Fruit fly (Drosophila melanogaster) whole organism, embryonic: ENCODE data around the gene CG13984.
A peak's percentile ranks its signal among the peaks of the same experiment; 100 is the strongest.

ENCODE experiments used
- Abd-B ChIP-seq: fragments of 200-800 bp; sonication (Bioruptor generic); optimal IDR thresholded peaks from 2 replicates; lab custom pipeline; 2018; ENCODE audit warnings: missing biosample characterization, mild to moderate bottlenecking, missing genetic modification characterization, moderate library complexity
- Antp ChIP-seq: fragments of 200-800 bp; sonication (Bioruptor generic); optimal IDR thresholded peaks from 3 replicates; lab custom pipeline; 2016; ENCODE audit warnings: missing biosample characterization, missing genetic modification characterization
- Awh ChIP-seq: fragments of 200-800 bp; sonication (Bioruptor generic); IDR thresholded peaks from 2 replicates; pipeline ENCODE4, ENCODE4 v1.3.6; 2022; ENCODE audit warnings: missing biosample characterization, missing genetic modification characterization
- B-H1 ChIP-seq: fragments of 200-800 bp; sonication (Bioruptor generic); IDR thresholded peaks from 3 replicates; pipeline ENCODE4 v1.3.6; 2022; ENCODE audit warnings: missing biosample characterization, missing genetic modification characterization
- CG10274 ChIP-seq: fragments of 200-800 bp; sonication (Bioruptor generic); optimal IDR thresholded peaks from 3 replicates; lab custom pipeline; 2017; ENCODE audit warnings: missing biosample characterization, mild to moderate bottlenecking, missing genetic modification characterization
- CG10431 ChIP-seq: fragments of 200-800 bp; sonication (Bioruptor generic); optimal IDR thresholded peaks from 3 replicates; lab custom pipeline; 2018; ENCODE audit warnings: missing biosample characterization, mild to moderate bottlenecking, missing genetic modification characterization
- CG10462 ChIP-seq: fragments of 200-800 bp; sonication (Bioruptor generic); optimal IDR thresholded peaks from 2 replicates; lab custom pipeline; 2016; ENCODE audit warnings: missing biosample characterization, missing genetic modification characterization
- CG10654 ChIP-seq: fragments of 200-800 bp; sonication (Bioruptor generic); optimal IDR thresholded peaks from 2 replicates; lab custom pipeline; 2016; ENCODE audit warnings: missing biosample characterization, missing genetic modification characterization
- CG12299 ChIP-seq: fragments of 200-800 bp; sonication (Bioruptor generic); optimal IDR thresholded peaks from 2 replicates; lab custom pipeline; 2018; ENCODE audit warnings: missing biosample characterization, mild to moderate bottlenecking, missing genetic modification characterization
- CG12744 ChIP-seq: fragments of 200-800 bp; sonication (Bioruptor generic); optimal IDR thresholded peaks from 2 replicates; lab custom pipeline; 2016; ENCODE audit warnings: missing biosample characterization, missing genetic modification characterization
- CG14441 ChIP-seq: fragments of 200-800 bp; sonication (Bioruptor generic); IDR thresholded peaks from 2 replicates; pipeline ENCODE4 v1.3.6; 2022; ENCODE audit warnings: missing biosample characterization, missing genetic modification characterization
- CG15269 ChIP-seq: fragments of 200-800 bp; sonication (Bioruptor generic); optimal IDR thresholded peaks from 2 replicates; lab custom pipeline; 2018; ENCODE audit warnings: missing biosample characterization, mild to moderate bottlenecking, missing genetic modification characterization, moderate library complexity
- CG15696 ChIP-seq: fragments of 200-800 bp; sonication (Bioruptor generic); optimal IDR thresholded peaks from 2 replicates; lab custom pipeline; 2019; ENCODE audit warnings: missing biosample characterization, mild to moderate bottlenecking, missing genetic modification characterization, moderate library complexity
- CG17802 ChIP-seq: fragments of 200-800 bp; sonication (Bioruptor generic); optimal IDR thresholded peaks from 2 replicates; lab custom pipeline; 2018; ENCODE audit warnings: missing biosample characterization, mild to moderate bottlenecking, missing genetic modification characterization, moderate library complexity
- CG18262 ChIP-seq: fragments of 200-800 bp; optimal IDR thresholded peaks from 3 replicates; lab custom pipeline; 2019; ENCODE audit warnings: missing biosample characterization, mild to moderate bottlenecking, missing genetic modification characterization, moderate library complexity
- CG30403 ChIP-seq: fragments of 200-800 bp; sonication (Bioruptor generic); optimal IDR thresholded peaks from 3 replicates; lab custom pipeline; 2016; ENCODE audit warnings: missing biosample characterization, missing genetic modification characterization
- CG42726 ChIP-seq: fragments of 200-800 bp; sonication (Bioruptor generic); IDR thresholded peaks from 2 replicates; pipeline ENCODE4 v1.3.6; 2022; ENCODE audit warnings: missing biosample characterization, missing genetic modification characterization; ENCODE audit not compliant: partially characterized antibody
- CG5245 ChIP-seq: fragments of 200-800 bp; sonication (Bioruptor generic); optimal IDR thresholded peaks from 3 replicates; lab custom pipeline; 2016; ENCODE audit warnings: missing biosample characterization, missing genetic modification characterization
- CG6175 ChIP-seq: fragments of 200-800 bp; sonication (Bioruptor generic); IDR thresholded peaks from 3 replicates; pipeline ENCODE4 v1.3.6; 2022; ENCODE audit warnings: missing biosample characterization, missing genetic modification characterization
- CG8089 ChIP-seq: fragments of 200-800 bp; sonication (Bioruptor generic); optimal IDR thresholded peaks from 3 replicates; lab custom pipeline; 2016; ENCODE audit warnings: missing biosample characterization, missing genetic modification characterization
- CG8478 ChIP-seq: fragments of >200 bp; optimal IDR thresholded peaks from 2 replicates; lab custom pipeline; 2018
- CG8765 ChIP-seq: fragments of 200-800 bp; sonication (Bioruptor generic); IDR thresholded peaks from 2 replicates; pipeline ENCODE4 v1.3.6; 2022; ENCODE audit warnings: missing biosample characterization, missing genetic modification characterization
- CG9876 ChIP-seq: fragments of 200-800 bp; sonication (Bioruptor generic); optimal IDR thresholded peaks from 2 replicates; lab custom pipeline; 2016; ENCODE audit warnings: missing biosample characterization, missing genetic modification characterization
- Dek ChIP-seq: fragments of 200-800 bp; sonication (Bioruptor generic); optimal IDR thresholded peaks from 3 replicates; lab custom pipeline; 2019; ENCODE audit warnings: missing biosample characterization, mild to moderate bottlenecking, missing genetic modification characterization, moderate library complexity
- Elba2 ChIP-seq: fragments of 200-800 bp; sonication (Bioruptor generic); optimal IDR thresholded peaks from 3 replicates; lab custom pipeline; 2016; ENCODE audit warnings: missing biosample characterization, missing genetic modification characterization
- Ets97D ChIP-seq: fragments of 200-800 bp; sonication (Bioruptor generic); optimal IDR thresholded peaks from 3 replicates; lab custom pipeline; 2016; ENCODE audit warnings: missing biosample characterization, missing genetic modification characterization
- Hey ChIP-seq: fragments of 200-800 bp; sonication (Bioruptor generic); optimal IDR thresholded peaks from 3 replicates; lab custom pipeline; 2018; ENCODE audit warnings: missing biosample characterization, mild to moderate bottlenecking, missing genetic modification characterization
- Hmx ChIP-seq: fragments of 200-800 bp; sonication (Bioruptor generic); optimal IDR thresholded peaks from 2 replicates; lab custom pipeline; 2016; ENCODE audit warnings: missing biosample characterization, missing genetic modification characterization
- NFAT ChIP-seq: fragments of 200-800 bp; sonication (Bioruptor generic); IDR thresholded peaks from 2 replicates; pipeline ENCODE4 v1.3.6; 2022; ENCODE audit warnings: missing biosample characterization, missing genetic modification characterization
- Oli ChIP-seq: fragments of 200-800 bp; sonication (Bioruptor generic); optimal IDR thresholded peaks from 2 replicates; lab custom pipeline; 2018; ENCODE audit warnings: missing biosample characterization, mild to moderate bottlenecking, missing genetic modification characterization, moderate library complexity
- Sin3A ChIP-seq: fragments of >200 bp; optimal IDR thresholded peaks from 2 replicates; lab custom pipeline; 2018
- Sox100B ChIP-seq: fragments of 200-800 bp; sonication (Bioruptor generic); optimal IDR thresholded peaks from 3 replicates; lab custom pipeline; 2018; ENCODE audit warnings: missing biosample characterization, mild to moderate bottlenecking, missing genetic modification characterization
- ab ChIP-seq: fragments of 200-800 bp; sonication (Bioruptor generic); optimal IDR thresholded peaks from 2 replicates; lab custom pipeline; 2016; ENCODE audit warnings: missing biosample characterization, missing genetic modification characterization
- cas ChIP-seq: fragments of 200-800 bp; sonication (Bioruptor generic); IDR thresholded peaks from 2 replicates; pipeline ENCODE4 v1.3.6; 2022; ENCODE audit warnings: missing biosample characterization, missing genetic modification characterization
- cato ChIP-seq: fragments of 200-800 bp; sonication (Bioruptor generic); optimal IDR thresholded peaks from 2 replicates; lab custom pipeline; 2016; ENCODE audit warnings: missing biosample characterization, missing genetic modification characterization, borderline replicate concordance
- corto ChIP-seq: fragments of 200-800 bp; sonication (Bioruptor generic); optimal IDR thresholded peaks from 2 replicates; lab custom pipeline; 2016; ENCODE audit warnings: missing biosample characterization, mild to moderate bottlenecking, missing genetic modification characterization, moderate library complexity
- dati ChIP-seq: fragments of 200-800 bp; sonication (Bioruptor generic); IDR thresholded peaks from 2 replicates; pipeline ENCODE4 v1.3.6; 2022; ENCODE audit warnings: missing biosample characterization, missing genetic modification characterization
- disco-r ChIP-seq: fragments of 200-800 bp; sonication (Bioruptor generic); optimal IDR thresholded peaks from 2 replicates; lab custom pipeline; 2016; ENCODE audit warnings: missing biosample characterization, missing genetic modification characterization
- eve ChIP-seq, 2 experiments: fragments of >200 bp; optimal IDR thresholded peaks; 2 replicates each; lab custom pipeline; 2017; ENCODE audit warnings: missing biosample characterization in 2 of 2, missing genetic modification characterization in 2 of 2
- fd64A ChIP-seq: fragments of 200-800 bp; sonication (Bioruptor generic); optimal IDR thresholded peaks from 3 replicates; lab custom pipeline; 2018; ENCODE audit warnings: missing biosample characterization, mild to moderate bottlenecking, missing genetic modification characterization
- gt ChIP-seq: fragments of 200-800 bp; sonication (Bioruptor generic); IDR thresholded peaks from 2 replicates; pipeline ENCODE4 v1.3.6; 2022; ENCODE audit warnings: missing biosample characterization, missing genetic modification characterization
- her ChIP-seq: fragments of 200-800 bp; sonication (Bioruptor generic); optimal IDR thresholded peaks from 2 replicates; lab custom pipeline; 2016; ENCODE audit warnings: missing biosample characterization, missing genetic modification characterization
- peb ChIP-seq: fragments of 200-800 bp; sonication (Bioruptor generic); IDR thresholded peaks from 2 replicates; pipeline ENCODE4 v1.3.6; 2022; ENCODE audit warnings: missing biosample characterization, missing genetic modification characterization
- pita ChIP-seq: fragments of 200-800 bp; sonication (Bioruptor generic); optimal IDR thresholded peaks from 2 replicates; lab custom pipeline; 2017; ENCODE audit warnings: missing biosample characterization, mild to moderate bottlenecking, missing genetic modification characterization
- slp2 ChIP-seq: fragments of 200-800 bp; sonication (Bioruptor generic); optimal IDR thresholded peaks from 2 replicates; lab custom pipeline; 2016; ENCODE audit warnings: missing biosample characterization, missing genetic modification characterization
- sob ChIP-seq: fragments of 200-800 bp; sonication (Bioruptor generic); IDR thresholded peaks from 2 replicates; pipeline ENCODE4 v1.3.6; 2022; ENCODE audit warnings: missing biosample characterization, missing genetic modification characterization
- trem ChIP-seq: fragments of 200-800 bp; optimal IDR thresholded peaks from 3 replicates; lab custom pipeline; 2019; ENCODE audit warnings: missing biosample characterization, mild to moderate bottlenecking, missing genetic modification characterization, moderate library complexity
- wek ChIP-seq: fragments of 200-800 bp; sonication (Bioruptor generic); optimal IDR thresholded peaks from 3 replicates; lab custom pipeline; 2018; ENCODE audit warnings: missing biosample characterization, mild to moderate bottlenecking, missing genetic modification characterization, moderate library complexity
- zen ChIP-seq: fragments of 200-800 bp; sonication (Bioruptor generic); optimal IDR thresholded peaks from 3 replicates; lab custom pipeline; 2018; ENCODE audit warnings: missing biosample characterization, mild to moderate bottlenecking, missing genetic modification characterization, moderate library complexity

CG13984 gene

DNA sequence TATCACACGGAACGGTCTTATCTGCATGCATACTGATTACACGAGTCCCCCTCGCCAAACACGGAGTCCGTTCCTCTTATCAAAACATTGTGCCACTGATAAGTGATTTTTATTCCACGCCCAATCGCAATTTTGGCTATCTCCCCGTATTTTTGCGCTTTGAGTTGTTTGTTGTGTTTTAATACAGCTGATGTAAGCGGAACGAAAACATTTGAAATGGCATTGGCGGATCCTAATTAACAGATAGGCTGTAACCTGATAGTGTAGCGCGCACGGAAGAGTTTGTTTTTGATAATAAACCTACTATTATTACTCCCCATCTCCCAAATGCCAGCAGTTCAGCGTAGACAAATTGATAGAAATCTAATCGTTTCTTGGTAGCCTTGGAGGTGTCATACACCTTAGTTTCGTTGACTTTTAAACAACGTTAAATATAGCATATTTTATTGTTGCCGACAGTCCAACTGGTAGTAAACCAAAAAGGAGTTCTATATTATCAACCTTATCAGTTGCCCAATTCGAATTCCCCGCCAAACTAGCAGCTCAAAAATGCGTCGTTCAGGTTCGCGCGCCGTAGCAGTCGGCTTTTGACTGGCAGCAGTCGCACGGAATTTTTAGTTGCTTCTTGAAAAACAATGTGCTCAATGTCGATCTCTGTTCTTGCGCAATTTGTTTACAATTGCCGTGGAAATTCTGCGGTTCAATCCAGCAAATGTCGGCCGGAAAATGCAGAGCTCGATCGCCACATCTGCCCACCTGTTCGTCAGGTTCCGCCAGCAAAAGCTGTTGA is 34.7 kb downstream of the CG13984 start (continued):
- TF ChIP-seq CG10274 (GFP tag; lab: Kevin White, UChicago) (peak; percentile 83), sob (peak; percentile 56; the same call in 1 of the 2 replicates), CG8478 (lab: Kevin White, UChicago) (no peak), Dek (tag; lab: Kevin White, UChicago) (peak; percentile 4), Antp (GFP tag; lab: Kevin White, UChicago) (peak; percentile 3), eve (GFP tag; optimal IDR thresholded peaks at IDR 0.05; lab: Kevin White, UChicago) (no peak), Hmx (GFP tag; lab: Kevin White, UChicago) (no peak), Ets97D (GFP tag; lab: Kevin White, UChicago) (peak; percentile 31), cato (GFP tag; lab: Kevin White, UChicago) (no peak), trem (peak; percentile 16), CG12744 (no peak), slp2 (peak; percentile 12), wek (GFP tag; lab: Kevin White, UChicago) (no peak), CG5245 (GFP tag; lab: Kevin White, UChicago) (no peak), peb (no peak), pita (no peak), B-H1 (GFP tag; lab: Robert Waterston, UW) (no peak), Abd-B (GFP tag; lab: Kevin White, UChicago) (peak; percentile 30), Awh (no peak), Sox100B (GFP tag; lab: Kevin White, UChicago) (no peak), Elba2 (GFP tag; lab: Kevin White, UChicago) (peak; percentile 85), CG10654 (GFP tag; lab: Kevin White, UChicago) (no peak), disco-r (GFP tag; lab: Kevin White, UChicago) (no peak), fd64A (no peak), CG12299 (tag; lab: Kevin White, UChicago) (no peak), CG10462 (GFP tag; lab: Kevin White, UChicago) (no peak), zen (no peak), corto (GFP tag; lab: Kevin White, UChicago) (no peak), CG30403 (GFP tag; lab: Kevin White, UChicago) (no peak), CG42726 (GFP tag; lab: Robert Waterston, UW) (peak; percentile 65), CG17802 (tag; lab: Kevin White, UChicago) (no peak), CG6175 (GFP tag; lab: Robert Waterston, UW) (0 out of 3 replicates have a peak, but pooled peaks have one; percentile 43), her (peak; percentile 100), CG9876 (GFP tag; lab: Kevin White, UChicago) (no peak), CG8089 (GFP tag; lab: Kevin White, UChicago) (no peak), ab (GFP tag; lab: Kevin White, UChicago) (no peak), Hey (tag; lab: Kevin White, UChicago) (peak; percentile 60), gt (GFP tag; lab: Robert Waterston, UW) (0 out of 2 replicates have a peak, but pooled peaks have one; percentile 28), Oli (no peak), CG15696 (tag; lab: Kevin White, UChicago) (no peak), CG8765 (GFP tag; lab: Robert Waterston, UW) (0 out of 2 replicates have a peak, but pooled peaks have one; percentile 16), Sin3A (lab: Kevin White, UChicago) (peak; percentile 54), dati (GFP tag; lab: Robert Waterston, UW) (no peak), cas (no peak), CG15269 (tag; lab: Kevin White, UChicago) (no peak), CG18262 (tag; lab: Kevin White, UChicago) (no peak), NFAT (GFP tag; lab: Robert Waterston, UW) (peak; percentile 87), CG14441 (GFP tag; lab: Robert Waterston, UW) (peak; percentile 43; the same call in 1 of the 2 replicates), CG10431 (GFP tag; lab: Kevin White, UChicago) (no peak)
